Fruit fly (Drosophila melanogaster) whole organism, embryonic: ENCODE data around the gene CG17097.

Experiments
- Asciz ChIP-seq: fragments of 200-800 bp; sonication (Bioruptor generic); optimal IDR thresholded peaks from 2 replicates; lab custom pipeline; 2017; ENCODE audit warnings: missing biosample characterization, mild to moderate bottlenecking, missing genetic modification characterization, missing genetic modification reagents
- CG10274 ChIP-seq: fragments of 200-800 bp; sonication (Bioruptor generic); optimal IDR thresholded peaks from 3 replicates; lab custom pipeline; 2017; ENCODE audit warnings: missing biosample characterization, mild to moderate bottlenecking, missing genetic modification characterization
- CG2875 ChIP-seq: fragments of 200-800 bp; sonication (Bioruptor generic); optimal IDR thresholded peaks from 2 replicates; lab custom pipeline; 2017; ENCODE audit warnings: missing biosample characterization, mild to moderate bottlenecking, missing genetic modification characterization, missing genetic modification reagents
- CkIIα-i1 ChIP-seq: fragments of 200-800 bp; sonication (Bioruptor generic); IDR thresholded peaks from 2 replicates; pipeline ENCODE4 v1.3.6; 2022; ENCODE audit warnings: missing biosample characterization, missing genetic modification characterization
- Hmx ChIP-seq: fragments of 200-800 bp; sonication (Bioruptor generic); optimal IDR thresholded peaks from 2 replicates; lab custom pipeline; 2016; ENCODE audit warnings: missing biosample characterization, missing genetic modification characterization
- Xbp1 ChIP-seq: fragments of 200-800 bp; sonication (Bioruptor generic); optimal IDR thresholded peaks from 3 replicates; lab custom pipeline; 2016; ENCODE audit warnings: missing biosample characterization, mild to moderate bottlenecking, missing genetic modification characterization
- bab2 ChIP-seq: fragments of 200-800 bp; sonication (Bioruptor generic); optimal IDR thresholded peaks from 2 replicates; lab custom pipeline; 2016; ENCODE audit warnings: missing biosample characterization, missing genetic modification characterization
- kni ChIP-seq: fragments of 200-800 bp; sonication (Bioruptor generic); optimal IDR thresholded peaks from 3 replicates; lab custom pipeline; 2017; ENCODE audit warnings: mild to moderate bottlenecking, missing biosample characterization, missing genetic modification reagents, missing genetic modification characterization
- tio ChIP-seq: fragments of 200-800 bp; sonication (Bioruptor generic); optimal IDR thresholded peaks from 2 replicates; lab custom pipeline; 2017; ENCODE audit warnings: missing biosample characterization, missing genetic modification characterization, inconsistent platforms

dm6 chr2L:10689221-10690034 lies 43.2 kb downstream of the CG17097 start, which contains the start of gene CG7294:
- TF ChIP-seq CkIIα-i1 (GFP tag; lab: Robert Waterston, UW) (no peak), Xbp1 (no peak), Hmx (GFP tag; lab: Kevin White, UChicago) (no peak), Asciz (GFP tag; lab: Kevin White, UChicago) (peak; percentile 6), kni (no peak), CG2875 (GFP tag; lab: Kevin White, UChicago) (no peak), tio (GFP tag; lab: Kevin White, UChicago) (no peak), CG10274 (GFP tag; lab: Kevin White, UChicago) (no peak), bab2 (GFP tag; lab: Kevin White, UChicago) (no peak)
